Worm (Caenorhabditis elegans) whole organism, midembryonic: Measurements from ENCODE around the gene rrsr-1.

ENCODE experiments used
- cog-1 ChIP-seq: sonication (generic microtip); optimal IDR thresholded peaks from 2 replicates; lab custom pipeline; 2016; ENCODE audit warnings: missing genetic modification characterization, missing compliant biosample characterization
- klf-2 ChIP-seq: fragments of 200-800 bp; sonication (Bioruptor generic); conservative IDR thresholded peaks from 2 replicates; pipeline ENCODE4 v1.3.6; 2022; ENCODE audit warnings: missing genetic modification reagents, missing genetic modification characterization, missing compliant biosample characterization

DNA sequence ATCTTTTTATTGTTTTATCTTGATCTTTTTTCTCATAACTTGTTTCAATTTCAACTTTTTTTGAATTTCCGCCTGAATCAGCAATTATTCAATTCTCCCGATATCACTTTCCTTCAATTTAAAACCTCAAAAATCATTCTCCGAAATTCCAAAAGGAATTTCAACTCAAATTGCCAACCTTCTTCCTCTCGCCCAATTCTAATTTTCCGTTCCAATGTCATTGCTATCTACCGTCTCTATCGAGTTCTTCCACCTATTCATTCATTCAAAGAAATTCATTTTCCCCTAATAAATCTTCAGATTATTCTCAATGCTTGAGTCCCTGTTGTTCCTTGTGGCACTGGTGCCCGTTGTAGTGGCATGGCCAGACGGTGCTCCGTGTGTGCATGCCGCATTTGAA, 16.0 kb upstream of the rrsr-1 start, which contains the start of gene F23B12.4:
- no peak for TF ChIP-seq klf-2
- no peak for TF ChIP-seq cog-1
